Worm (Caenorhabditis elegans) whole organism, young adult: ENCODE data around the gene F40G12.10.
"Not testable (repeated sequence)": the region's sequence is repeated elsewhere in the genome, so short reads cannot be mapped to it uniquely, and the experiment has no call there.

Source experiments
- F22D6.2 ChIP-seq: sonication (generic microtip); optimal IDR thresholded peaks from 2 replicates; lab custom pipeline; 2016; ENCODE audit warnings: mild to moderate bottlenecking, missing genetic modification characterization, missing compliant biosample characterization
- F33H1.4 ChIP-seq: fragments of 200-800 bp; sonication (Bioruptor generic); IDR thresholded peaks from 2 replicates; pipeline ENCODE4 v1.3.6; 2022; ENCODE audit warnings: missing genetic modification reagents, missing genetic modification characterization, missing compliant biosample characterization
- F49E8.2 ChIP-seq: sonication (generic microtip); optimal IDR thresholded peaks from 3 replicates; lab custom pipeline; 2017; ENCODE audit warnings: missing genetic modification characterization, mild to moderate bottlenecking, missing compliant biosample characterization, antibody characterized with exemption, moderate library complexity; ENCODE audit not compliant: insufficient read depth
- Y67H2A.10 ChIP-seq: fragments of 200-800 bp; sonication (Bioruptor generic); conservative IDR thresholded peaks from 2 replicates; pipeline ENCODE4 v1.3.6; 2022; ENCODE audit warnings: missing genetic modification reagents, missing genetic modification characterization, missing compliant biosample characterization
- Y95B8A.8 ChIP-seq: fragments of 200-800 bp; sonication (Bioruptor generic); IDR thresholded peaks from 2 replicates; pipeline ENCODE4 v1.3.6; 2022; ENCODE audit warnings: missing genetic modification reagents, missing genetic modification characterization, missing compliant biosample characterization
- attf-5 ChIP-seq: fragments of 200-800 bp; sonication (Bioruptor generic); optimal IDR thresholded peaks from 2 replicates; lab custom pipeline; 2018; ENCODE audit warnings: mild to moderate bottlenecking, missing genetic modification characterization, missing compliant biosample characterization
- ceh-27 ChIP-seq: fragments of 200-800 bp; sonication (Bioruptor generic); optimal IDR thresholded peaks from 2 replicates; lab custom pipeline; 2018; ENCODE audit warnings: mild to moderate bottlenecking, missing genetic modification characterization, moderate library complexity, missing compliant biosample characterization
- ceh-58 ChIP-seq: fragments of 200-800 bp; sonication (Bioruptor generic); IDR thresholded peaks from 2 replicates; pipeline ENCODE4 v1.3.6; 2022; ENCODE audit warnings: missing genetic modification characterization, missing compliant biosample characterization
- ceh-79 ChIP-seq: sonication (generic microtip); optimal IDR thresholded peaks from 2 replicates; lab custom pipeline; 2017; ENCODE audit warnings: mild to moderate bottlenecking, missing genetic modification characterization, missing compliant biosample characterization
- die-1 ChIP-seq: sonication (generic microtip); optimal IDR thresholded peaks from 2 replicates; lab custom pipeline; 2016; ENCODE audit warnings: missing genotype, mild to moderate bottlenecking, missing genetic modification characterization, missing compliant biosample characterization
- egl-44 ChIP-seq: fragments of 200-800 bp; sonication (Bioruptor generic); IDR thresholded peaks from 2 replicates; pipeline ENCODE4 v1.3.6; 2022; ENCODE audit warnings: missing genetic modification reagents, missing genetic modification characterization, missing compliant biosample characterization
- ekl-4 ChIP-seq: fragments of 200-800 bp; sonication (Bioruptor generic); IDR thresholded peaks from 2 replicates; pipeline ENCODE4 v1.3.6; 2022; ENCODE audit warnings: missing genetic modification reagents, missing genetic modification characterization, missing compliant biosample characterization
- gei-17 ChIP-seq: fragments of 200-800 bp; sonication (Bioruptor generic); optimal IDR thresholded peaks from 2 replicates; lab custom pipeline; 2018; ENCODE audit warnings: mild to moderate bottlenecking, missing genetic modification characterization, missing compliant biosample characterization
- him-1 ChIP-seq: sonication (generic microtip); optimal IDR thresholded peaks from 2 replicates; lab custom pipeline; 2016; ENCODE audit warnings: missing genotype, missing genetic modification reagents, missing genetic modification characterization, missing compliant biosample characterization
- lsl-1 ChIP-seq: fragments of 200-800 bp; sonication (Bioruptor generic); optimal IDR thresholded peaks from 2 replicates; lab custom pipeline; 2018; ENCODE audit warnings: mild to moderate bottlenecking, missing genetic modification characterization, moderate library complexity, missing compliant biosample characterization
- mcd-1 ChIP-seq: fragments of 200-800 bp; sonication (Bioruptor generic); IDR thresholded peaks from 2 replicates; pipeline ENCODE4 v1.3.6; 2022; ENCODE audit warnings: missing genetic modification reagents, missing genetic modification characterization, missing compliant biosample characterization
- nfya-1 ChIP-seq: sonication (generic microtip); optimal IDR thresholded peaks from 2 replicates; lab custom pipeline; 2017; ENCODE audit warnings: antibody characterized with exemption, missing compliant biosample characterization, missing genetic modification characterization, borderline replicate concordance; ENCODE audit not compliant: insufficient read depth
- nfya-2 ChIP-seq: fragments of 200-800 bp; sonication (Bioruptor generic); IDR thresholded peaks from 2 replicates; pipeline ENCODE4 v1.3.6; 2022; ENCODE audit warnings: missing genetic modification reagents, missing genetic modification characterization, missing compliant biosample characterization
- nfyb-1 ChIP-seq: fragments of 200-800 bp; sonication (Bioruptor generic); IDR thresholded peaks from 2 replicates; pipeline ENCODE4 v1.3.6; 2022; ENCODE audit warnings: missing genetic modification reagents, missing genetic modification characterization, missing compliant biosample characterization
- nhr-179 ChIP-seq: sonication (generic microtip); optimal IDR thresholded peaks from 2 replicates; lab custom pipeline; 2016; ENCODE audit warnings: mild to moderate bottlenecking, missing genetic modification characterization, missing compliant biosample characterization
- nhr-80 ChIP-seq: sonication (generic microtip); optimal IDR thresholded peaks from 2 replicates; lab custom pipeline; 2016; ENCODE audit warnings: missing genetic modification characterization, missing compliant biosample characterization
- pha-4 ChIP-seq: fragments of 150-350 bp; sonication (generic microtip); optimal IDR thresholded peaks from 2 replicates; lab custom pipeline; 2014; ENCODE audit warnings: missing biosample characterization, missing genetic modification reagents, missing genetic modification characterization
- repo-1 ChIP-seq: sonication (generic microtip); optimal IDR thresholded peaks from 2 replicates; lab custom pipeline; 2017; ENCODE audit warnings: mild to moderate bottlenecking, missing genetic modification characterization, missing compliant biosample characterization
- snpc-1.3 ChIP-seq: sonication (generic microtip); optimal IDR thresholded peaks from 2 replicates; lab custom pipeline; 2017; ENCODE audit warnings: missing genetic modification characterization, mild to moderate bottlenecking, missing compliant biosample characterization, antibody characterized with exemption, moderate library complexity, missing genotype, missing genetic modification reagents; ENCODE audit not compliant: insufficient read depth
- ztf-22 ChIP-seq: fragments of 200-800 bp; sonication (Bioruptor generic); optimal IDR thresholded peaks from 2 replicates; lab custom pipeline; 2018; ENCODE audit warnings: mild to moderate bottlenecking, missing genetic modification characterization, moderate library complexity, missing compliant biosample characterization
- ztf-28 ChIP-seq: fragments of 200-800 bp; sonication (Bioruptor generic); IDR thresholded peaks from 2 replicates; pipeline ENCODE4 v1.3.6; 2022; ENCODE audit warnings: missing genetic modification reagents, missing genetic modification characterization, missing compliant biosample characterization

The F40G12.10 gene

ce11 chrV:14299569-14300064, 16.3 kb downstream of the F40G12.10 start, which contains the start of the genes spig-3 and F14D7.12:
spig-3 (minus strand) TSS chrV:14299669.
F14D7.12 (plus strand) TSS chrV:14300014.
- TF ChIP-seq ztf-22 (GFP tag; lab: Kevin White, UChicago) (no peak), Y67H2A.10 (GFP tag; lab: Robert Waterston, UW) (no peak), nhr-179 (tag; lab: Kevin White, UChicago) (no peak), gei-17 (GFP tag; lab: Kevin White, UChicago) (no peak), die-1 (tag; lab: Kevin White, UChicago) (no peak), pha-4 (tag; lab: Kevin White, UChicago) (no peak), ekl-4 (GFP tag; lab: Robert Waterston, UW) (no peak), ztf-28 (GFP tag; lab: Robert Waterston, UW) (no peak)

ce11 chrV:14301076-14301475, 17.7 kb downstream of the F40G12.10 start, which contains the start of gene F14D7.6:
F14D7.6 (plus strand) TSS chrV:14301413.
- no peak for TF ChIP-seq ceh-58 (GFP tag; lab: Robert Waterston, UW)
- TF ChIP-seq nhr-80 (tag; lab: Kevin White, UChicago): peak; percentile 21

DNA sequence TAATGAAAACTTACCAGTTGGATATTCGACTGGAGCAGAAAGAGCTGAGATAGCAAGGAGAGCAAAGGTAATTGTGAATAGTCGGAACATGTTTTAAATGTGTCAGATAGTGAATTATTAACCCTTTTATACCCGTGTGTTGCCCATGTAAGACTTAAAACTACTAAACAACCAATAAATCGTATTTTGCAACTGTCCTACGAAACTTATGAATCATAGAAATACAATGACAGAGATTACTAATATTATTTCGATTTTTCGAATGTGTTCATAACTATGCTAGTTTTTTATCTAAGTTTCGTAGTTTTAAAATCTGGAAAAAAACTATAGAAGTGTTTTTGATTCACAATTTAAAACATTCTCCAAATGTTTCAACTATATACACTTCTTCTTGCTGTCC, 23.4 kb downstream of the F40G12.10 start, which contains the start of gene spig-4:
TSS of gene spig-4 (minus strand) at position 101 of the 400 bp plus-strand sequence.
- not testable (repeated sequence) for TF ChIP-seq lsl-1 (GFP tag; lab: Kevin White, UChicago); ceh-27 (GFP tag; lab: Kevin White, UChicago); die-1 (tag; lab: Kevin White, UChicago)

DNA sequence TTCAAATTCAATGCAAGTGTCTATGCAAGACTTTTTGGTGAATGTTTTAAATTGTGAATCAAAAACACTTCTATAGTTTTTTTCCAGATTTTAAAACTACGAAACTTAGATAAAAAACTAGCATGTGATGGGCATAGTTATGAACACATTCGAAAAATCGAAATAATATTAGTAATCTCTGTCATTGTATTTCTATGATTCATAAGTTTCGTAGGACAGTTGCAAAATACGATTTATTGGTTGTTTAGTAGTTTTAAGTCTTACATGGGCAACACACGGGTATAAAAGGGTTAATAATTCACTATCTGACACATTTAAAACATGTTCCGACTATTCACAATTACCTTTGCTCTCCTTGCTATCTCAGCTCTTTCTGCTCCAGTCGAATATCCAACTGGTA, 24.8 kb downstream of the F40G12.10 start, which contains the start of gene spig-5:
TSS of gene spig-5 (plus strand) at position 301 of the 400 bp plus-strand sequence.
- TF ChIP-seq ceh-79; nfya-2 (GFP tag; lab: Robert Waterston, UW); nfyb-1 (GFP tag; lab: Robert Waterston, UW): not testable (repeated sequence)

DNA sequence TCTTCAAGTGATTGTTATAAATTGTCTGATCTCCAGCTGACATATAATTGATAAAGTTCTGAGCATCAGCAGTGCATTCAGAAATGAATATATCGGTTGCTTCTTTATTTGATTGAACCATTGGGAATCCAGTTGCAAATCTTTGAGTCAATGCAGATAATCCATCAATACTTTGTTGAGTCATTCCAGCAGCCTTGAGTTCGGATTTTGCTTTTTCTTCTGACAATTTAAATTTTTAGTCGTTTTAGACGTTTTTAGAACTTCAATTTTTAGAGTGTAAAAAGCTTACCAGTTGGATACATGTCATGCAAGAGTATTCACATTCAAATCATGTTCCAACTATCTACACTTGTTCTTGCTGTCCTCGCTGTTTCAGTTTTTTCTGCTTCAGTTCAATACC, 26.3 kb downstream of the F40G12.10 start, which contains the start of gene F14D7.14:
TSS of gene F14D7.14 (plus strand) at position 301 of the 400 bp plus-strand sequence.
- not testable (repeated sequence) for TF ChIP-seq F33H1.4 (GFP tag; lab: Robert Waterston, UW); nhr-179 (tag; lab: Kevin White, UChicago); F49E8.2

DNA sequence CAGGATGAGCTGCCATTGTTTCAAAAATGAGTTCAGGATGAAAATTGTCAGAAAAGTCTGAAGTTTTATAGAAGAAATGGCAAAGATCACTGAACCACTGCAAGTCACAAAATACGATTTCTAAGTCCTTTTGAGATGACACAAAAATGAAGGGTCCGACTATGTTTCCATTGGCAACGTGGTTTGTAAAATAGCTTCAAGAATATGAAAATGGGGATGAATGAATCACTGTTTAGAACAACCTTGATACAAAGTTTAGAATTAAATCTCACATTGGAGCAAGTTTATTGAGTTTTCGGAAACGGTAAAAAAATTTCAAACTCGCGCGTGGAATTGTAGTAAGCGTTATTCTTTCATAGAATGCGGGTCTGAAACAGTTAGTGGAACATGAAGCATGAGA, 27.8 kb downstream of the F40G12.10 start, which contains the start of gene ddn-3:
TSS of gene ddn-3 (minus strand) at position 101 of the 400 bp plus-strand sequence.
- no peak for TF ChIP-seq nfya-1 (tag; lab: Kevin White, UChicago)
- TF ChIP-seq repo-1 (tag; lab: Kevin White, UChicago): no peak
- TF ChIP-seq attf-5 (GFP tag; lab: Kevin White, UChicago): no peak
- TF ChIP-seq snpc-1.3 (tag; lab: Kevin White, UChicago): no peak
- TF ChIP-seq F22D6.2 (tag; lab: Kevin White, UChicago): no peak
- no peak for TF ChIP-seq nfya-2 (GFP tag; lab: Robert Waterston, UW)
- TF ChIP-seq egl-44: no peak
- no peak for TF ChIP-seq him-1
- TF ChIP-seq lsl-1 (GFP tag; lab: Kevin White, UChicago): no peak
- TF ChIP-seq Y95B8A.8 (GFP tag; lab: Robert Waterston, UW): no peak
- TF ChIP-seq mcd-1 (GFP tag; lab: Robert Waterston, UW): no peak
